Worm (Caenorhabditis elegans) whole organism, midembryonic: ENCODE results near the gene ptr-13.
"Not testable (repeated sequence)": the region's sequence is repeated elsewhere in the genome, so short reads cannot be mapped to it uniquely, and the experiment has no call there.

Experiments used
- T22C8.4 ChIP-seq: fragments of 200-800 bp; sonication (Bioruptor generic); IDR thresholded peaks from 2 replicates; pipeline ENCODE4 v1.3.6; 2022; ENCODE audit warnings: missing genetic modification characterization, missing compliant biosample characterization
- cog-1 ChIP-seq: sonication (generic microtip); optimal IDR thresholded peaks from 2 replicates; lab custom pipeline; 2016; ENCODE audit warnings: missing genetic modification characterization, missing compliant biosample characterization
- flt-1 ChIP-seq: fragments of 200-800 bp; sonication (Bioruptor generic); IDR thresholded peaks from 2 replicates; pipeline ENCODE4 v1.3.6; 2022; ENCODE audit warnings: missing genetic modification characterization, missing compliant biosample characterization
- klf-2 ChIP-seq: fragments of 200-800 bp; sonication (Bioruptor generic); conservative IDR thresholded peaks from 2 replicates; pipeline ENCODE4 v1.3.6; 2022; ENCODE audit warnings: missing genetic modification reagents, missing genetic modification characterization, missing compliant biosample characterization
- med-1 ChIP-seq: sonication (generic microtip); optimal IDR thresholded peaks from 2 replicates; lab custom pipeline; 2017; ENCODE audit warnings: missing genetic modification characterization, mild to moderate bottlenecking, missing compliant biosample characterization, antibody characterized with exemption, missing genetic modification reagents; ENCODE audit not compliant: insufficient read depth
- ref-1 ChIP-seq: fragments of 200-800 bp; sonication (Bioruptor generic); conservative IDR thresholded peaks from 2 replicates; pipeline ENCODE4 v1.3.6; 2022; ENCODE audit warnings: missing genetic modification reagents, missing genetic modification characterization, missing compliant biosample characterization
- tab-1 ChIP-seq: fragments of 200-800 bp; sonication (Bioruptor generic); IDR thresholded peaks from 2 replicates; pipeline ENCODE4 v1.3.6; 2022; ENCODE audit warnings: missing genetic modification characterization, missing compliant biosample characterization
- ztf-23 ChIP-seq: fragments of 200-800 bp; sonication (Bioruptor generic); IDR thresholded peaks from 2 replicates; pipeline ENCODE4 v1.3.6; 2022; ENCODE audit warnings: missing genetic modification reagents, missing genetic modification characterization, missing compliant biosample characterization
- ztf-29 ChIP-seq: fragments of 200-800 bp; sonication (Bioruptor generic); IDR thresholded peaks from 2 replicates; pipeline ENCODE4 v1.3.6; 2022; ENCODE audit warnings: missing genetic modification reagents, missing genetic modification characterization, missing compliant biosample characterization

The ptr-13 gene

ce11 chrII:11121800-11122199, 40.5 kb downstream of the ptr-13 start, which contains the start of gene W10C6.2:
Gene W10C6.2, minus strand, starts transcription at chrII:11121900.
- TF ChIP-seq ztf-29 (GFP tag; lab: Robert Waterston, UW); T22C8.4 (GFP tag; lab: Robert Waterston, UW); klf-2: not testable (repeated sequence)

- no peak for TF ChIP-seq cog-1 (tag; lab: Kevin White, UChicago)
- no peak for TF ChIP-seq ztf-23 (GFP tag; lab: Robert Waterston, UW)
- no peak for TF ChIP-seq flt-1
- TF ChIP-seq ztf-29 (GFP tag; lab: Robert Waterston, UW): no peak
- TF ChIP-seq ref-1: no peak
- no peak for TF ChIP-seq med-1 (GFP tag; lab: Kevin White, UChicago)
- TF ChIP-seq klf-2: no peak
- no peak for TF ChIP-seq tab-1
Observed at ce11 chrII:11112419-11112818, 49.9 kb downstream of the ptr-13 start, which contains the start of gene mat-2. Gene mat-2, plus strand, starts transcription at chrII:11112719.

- TF ChIP-seq ztf-29 (GFP tag; lab: Robert Waterston, UW) (no peak), ztf-23 (GFP tag; lab: Robert Waterston, UW) (no peak), med-1 (GFP tag; lab: Kevin White, UChicago) (no peak), flt-1 (no peak)
Observed at ce11 chrII:11111107-11111506, 51.2 kb downstream of the ptr-13 start, which contains the start of gene glb-4. Gene glb-4, minus strand, starts transcription at chrII:11111207.

ce11 chrII:11110419-11110818, 51.9 kb downstream of the ptr-13 start:
- no peak for TF ChIP-seq klf-2
- no peak for TF ChIP-seq tab-1
- TF ChIP-seq ztf-23 (GFP tag; lab: Robert Waterston, UW): no peak
- no peak for TF ChIP-seq med-1 (GFP tag; lab: Kevin White, UChicago)
- no peak for TF ChIP-seq flt-1
- TF ChIP-seq ref-1: no peak
- no peak for TF ChIP-seq cog-1 (tag; lab: Kevin White, UChicago)
- no peak for TF ChIP-seq ztf-29 (GFP tag; lab: Robert Waterston, UW)
- TF ChIP-seq T22C8.4 (GFP tag; lab: Robert Waterston, UW): no peak

ce11 chrII:11107828-11108227, 54.5 kb downstream of the ptr-13 start, which contains the start of gene apc-17:
Gene apc-17, plus strand, starts transcription at chrII:11108128.
- TF ChIP-seq T22C8.4 (GFP tag; lab: Robert Waterston, UW) (no peak), ztf-23 (GFP tag; lab: Robert Waterston, UW) (no peak), tab-1 (no peak), cog-1 (tag; lab: Kevin White, UChicago) (no peak), klf-2 (no peak), ztf-29 (GFP tag; lab: Robert Waterston, UW) (no peak), ref-1 (no peak), med-1 (GFP tag; lab: Kevin White, UChicago) (no peak), flt-1 (no peak)
